Worm (Caenorhabditis elegans): Measurements from ENCODE around the gene C49C3.6.

ce11 chrIV:17380061-17380680 is 48.8 kb downstream of the C49C3.6 start, which contains the start of the genes C30H6.9 and dlat-2:
- no peak for TF ChIP-seq egl-27 (tag; optimal IDR thresholded peaks at IDR 0.05)
- TF ChIP-seq lin-39 (tag; optimal IDR thresholded peaks at IDR 0.05) = no peak
- TF ChIP-seq blmp-1 (tag; optimal IDR thresholded peaks at IDR 0.05; ENCODE audit: insufficient read depth) = no peak

All from whole organism, L2 larva.